Worm (Caenorhabditis elegans) whole organism, mixed stage, embryonic: ENCODE data around the gene cul-4.

Source experiments
- elt-3 ChIP-seq: fragments of 150-350 bp; optimal IDR thresholded peaks from 2 replicates; lab custom pipeline; 2014; ENCODE audit warnings: missing biosample characterization, missing genetic modification characterization
- lin-32 ChIP-seq: fragments of 200-800 bp; sonication (Bioruptor generic); optimal IDR thresholded peaks from 2 replicates; lab custom pipeline; 2018; ENCODE audit warnings: mild to moderate bottlenecking, missing genetic modification characterization, missing compliant biosample characterization
- nhr-28 ChIP-seq: fragments of 150-350 bp; optimal IDR thresholded peaks from 2 replicates; lab custom pipeline; 2014; ENCODE audit warnings: missing biosample characterization, missing genetic modification characterization
- nhr-76 ChIP-seq: sonication (generic microtip); optimal IDR thresholded peaks from 2 replicates; lab custom pipeline; 2017; ENCODE audit warnings: missing biosample characterization, missing genetic modification characterization
- snpc-4 ChIP-seq: fragments of 150-350 bp; optimal IDR thresholded peaks from 2 replicates; lab custom pipeline; 2014; ENCODE audit warnings: missing biosample characterization, missing genetic modification characterization
- sptf-1 ChIP-seq: sonication (generic microtip); optimal IDR thresholded peaks from 2 replicates; lab custom pipeline; 2017; ENCODE audit warnings: mild to moderate bottlenecking, missing genetic modification characterization, moderate library complexity, missing compliant biosample characterization
- unc-62 ChIP-seq: fragments of 150-350 bp; optimal IDR thresholded peaks from 2 replicates; lab custom pipeline; 2014; ENCODE audit warnings: missing biosample characterization, missing genetic modification reagents, missing genetic modification characterization

ce11 chrII:7273517-7273916 lies 28.4 kb upstream of the cul-4 start:
- TF ChIP-seq unc-62 (GFP tag; lab: Kevin White, UChicago), result no peak
- TF ChIP-seq nhr-76, result no peak
- TF ChIP-seq elt-3 (tag; lab: Kevin White, UChicago), result no peak
- no peak for TF ChIP-seq snpc-4 (tag; lab: Kevin White, UChicago)
- TF ChIP-seq nhr-28 (tag; lab: Kevin White, UChicago), result no peak
- TF ChIP-seq sptf-1 (tag; lab: Kevin White, UChicago), result no peak
- TF ChIP-seq lin-32, result no peak
